Worm (Caenorhabditis elegans): ENCODE measurements around the gene Y97E10AR.2.

The Y97E10AR.2 gene

ce11 chrV:8000929-8001513 is 5.0 kb downstream of the Y97E10AR.2 start, which contains the start of gene Y97E10AR.1 (continued):
- TF ChIP-seq hsf-1 (GFP tag; IDR thresholded peaks at IDR 0.05) (no peak), mes-4 (tag; optimal IDR thresholded peaks at IDR 0.05) (no peak), ztf-28 (GFP tag; IDR thresholded peaks at IDR 0.05) (no peak), F57A8.1 (GFP tag; optimal IDR thresholded peaks at IDR 0.05) (no peak), madf-8 (GFP tag; conservative IDR thresholded peaks at IDR 0.05) (no peak), snpc-4 (GFP tag; optimal IDR thresholded peaks at IDR 0.05) (no peak), snpc-4 (tag; optimal IDR thresholded peaks at IDR 0.05) (peak; percentile 29 to 51 (median 40)), nfya-1 (tag; optimal IDR thresholded peaks at IDR 0.05; ENCODE audit: borderline replicate concordance, insufficient read depth) (no peak), mcd-1 (GFP tag; IDR thresholded peaks at IDR 0.05) (no peak; the same call in 1 of the 2 replicates), lin-26 (GFP tag; IDR thresholded peaks at IDR 0.05) (no peak), madf-6 (GFP tag; IDR thresholded peaks at IDR 0.05) (no peak), hlh-26 (GFP tag; conservative IDR thresholded peaks at IDR 0.05) (no peak), ztf-3 (GFP tag; optimal IDR thresholded peaks at IDR 0.05) (no peak), nhr-120 (GFP tag; IDR thresholded peaks at IDR 0.05) (no peak), Y79H2A.3 (GFP tag; conservative IDR thresholded peaks at IDR 0.05) (no peak), xnd-1 (tag; optimal IDR thresholded peaks at IDR 0.05) (no peak), hlh-12 (tag; optimal IDR thresholded peaks at IDR 0.05) (no peak), nfyb-1 (GFP tag; IDR thresholded peaks at IDR 0.05) (peak; percentile 49; the same call in 1 of the 2 replicates), dpl-1 (GFP tag; optimal IDR thresholded peaks at IDR 0.05) (no peak), F22D6.2 (tag; optimal IDR thresholded peaks at IDR 0.05) (no peak), ceh-79 (tag; optimal IDR thresholded peaks at IDR 0.05) (no peak), atf-7 (tag; optimal IDR thresholded peaks at IDR 0.05) (peak; percentile 85), ekl-4 (GFP tag; IDR thresholded peaks at IDR 0.05) (no peak), Y67H2A.10 (GFP tag; conservative IDR thresholded peaks at IDR 0.05) (no peak), T07F8.4 (tag; optimal IDR thresholded peaks at IDR 0.05) (no peak), ztf-25 (GFP tag; IDR thresholded peaks at IDR 0.05) (no peak), B0261.1 (tag; optimal IDR thresholded peaks at IDR 0.05) (no peak), die-1 (tag; optimal IDR thresholded peaks at IDR 0.05) (no peak), hrde-1 (tag; optimal IDR thresholded peaks at IDR 0.05; ENCODE audit: borderline replicate concordance) (no peak), zim-3 (tag; optimal IDR thresholded peaks at IDR 0.05) (no peak), sptf-2 (GFP tag; optimal IDR thresholded peaks at IDR 0.05) (no peak), ceh-100 (GFP tag; IDR thresholded peaks at IDR 0.05) (no peak), ztf-6 (GFP tag; IDR thresholded peaks at IDR 0.05) (no peak), lsl-1 (GFP tag; optimal IDR thresholded peaks at IDR 0.05) (no peak), ccch-3 (GFP tag; optimal IDR thresholded peaks at IDR 0.05) (no peak), B0035.1 (tag; optimal IDR thresholded peaks at IDR 0.05) (no peak), snpc-1.1 (tag; optimal IDR thresholded peaks at IDR 0.05; ENCODE audit: insufficient read depth) (no peak), rec-8 (tag; optimal IDR thresholded peaks at IDR 0.05) (no peak), fkh-3 (tag; optimal IDR thresholded peaks at IDR 0.05) (no peak), let-526 (GFP tag; IDR thresholded peaks at IDR 0.05) (0 out of 2 replicates have a peak, but pooled peaks have one; percentile 12), attf-3 (GFP tag; conservative IDR thresholded peaks at IDR 0.05) (no peak), ztf-18 (tag; optimal IDR thresholded peaks at IDR 0.05) (peak; percentile 49), ztf-22 (GFP tag; optimal IDR thresholded peaks at IDR 0.05) (peak; percentile 75), hmg-1.2 (GFP tag; IDR thresholded peaks at IDR 0.05) (peak; percentile 77), madf-3 (GFP tag; IDR thresholded peaks at IDR 0.05) (0 out of 2 replicates have a peak, but pooled peaks have one; percentile 30), F10E7.11 (tag; optimal IDR thresholded peaks at IDR 0.05) (no peak), F33H1.4 (GFP tag; IDR thresholded peaks at IDR 0.05) (no peak), bed-1 (GFP tag; IDR thresholded peaks at IDR 0.05) (no peak)
